Fruit fly (Drosophila melanogaster) whole organism, prepupa: Measurements from ENCODE around the gene VhaAC45RP.
A peak's percentile ranks its signal among the peaks of the same experiment; 100 is the strongest.

Source experiments
- Blimp-1 ChIP-seq: fragments of 200-800 bp; sonication (Bioruptor generic); optimal IDR thresholded peaks from 3 replicates; lab custom pipeline; 2017; ENCODE audit warnings: missing biosample characterization, missing genetic modification characterization, mild to moderate bottlenecking, moderate library complexity, missing genetic modification reagents
- CG11294 ChIP-seq: fragments of 200-800 bp; sonication (Bioruptor generic); IDR thresholded peaks from 2 replicates; pipeline ENCODE4 v1.3.6; 2022; ENCODE audit warnings: missing biosample characterization, missing genetic modification characterization
- CG31627 ChIP-seq: fragments of 200-800 bp; sonication (Bioruptor generic); optimal IDR thresholded peaks from 3 replicates; lab custom pipeline; 2016; ENCODE audit warnings: missing biosample characterization, missing genetic modification characterization
- CG6792 ChIP-seq: fragments of 200-800 bp; sonication (Bioruptor generic); optimal IDR thresholded peaks from 3 replicates; lab custom pipeline; 2016; ENCODE audit warnings: missing biosample characterization, missing genetic modification characterization
- Eip78C ChIP-seq: fragments of 200-800 bp; sonication (Bioruptor generic); peaks from one replicate; lab custom pipeline; 2016; ENCODE audit warnings: missing biosample characterization, missing genetic modification characterization
- Ets96B ChIP-seq: fragments of 200-800 bp; optimal IDR thresholded peaks from 2 replicates; lab custom pipeline; 2019; ENCODE audit warnings: missing biosample characterization, mild to moderate bottlenecking, missing genetic modification characterization, moderate library complexity
- Hr38 ChIP-seq: sonication (Bioruptor generic); optimal IDR thresholded peaks from 2 replicates; lab custom pipeline; 2016; ENCODE audit warnings: missing biosample characterization, missing genetic modification characterization
- achi ChIP-seq: fragments of 200-800 bp; sonication (Bioruptor generic); optimal IDR thresholded peaks from 3 replicates; lab custom pipeline; 2016; ENCODE audit warnings: missing biosample characterization, missing genetic modification characterization
- dac ChIP-seq: fragments of 200-800 bp; sonication (Bioruptor generic); optimal IDR thresholded peaks from 2 replicates; lab custom pipeline; 2017; ENCODE audit warnings: missing biosample characterization, mild to moderate bottlenecking, missing genetic modification characterization
- eg ChIP-seq: fragments of 200-800 bp; sonication (Bioruptor generic); IDR thresholded peaks from 3 replicates; pipeline ENCODE4 v1.3.6; 2022; ENCODE audit warnings: missing biosample characterization, missing genetic modification characterization
- esn ChIP-seq: fragments of 200-800 bp; sonication (Bioruptor generic); optimal IDR thresholded peaks from 2 replicates; lab custom pipeline; 2016; ENCODE audit warnings: missing biosample characterization, mild to moderate bottlenecking, missing genetic modification characterization, moderate library complexity
- net ChIP-seq: fragments of 200-800 bp; sonication (Bioruptor generic); optimal IDR thresholded peaks from 3 replicates; lab custom pipeline; 2016; ENCODE audit warnings: missing biosample characterization, missing genetic modification characterization
- salr ChIP-seq, 2 experiments: fragments of 200-800 bp; sonication (Bioruptor generic); optimal IDR thresholded peaks; 3 replicates each; lab custom pipeline; 2016 to 2018; ENCODE audit warnings: missing biosample characterization in 2 of 2, missing genetic modification characterization in 2 of 2, mild to moderate bottlenecking in 1 of 2

dm6 chr3R:30200091-30200698 lies 34.0 kb upstream of the VhaAC45RP start:
- TF ChIP-seq CG31627 (GFP tag; lab: Kevin White, UChicago) = no peak
- TF ChIP-seq salr (GFP tag; optimal IDR thresholded peaks at IDR 0.05; lab: Kevin White, UChicago) = no peak
- no peak for TF ChIP-seq CG11294 (GFP tag; lab: Robert Waterston, UW)
- no peak for TF ChIP-seq Blimp-1
- TF ChIP-seq net (GFP tag; lab: Kevin White, UChicago) = no peak
- no peak for TF ChIP-seq Hr38 (GFP tag; lab: Kevin White, UChicago)
- TF ChIP-seq eg = no peak
- TF ChIP-seq esn = no peak
- TF ChIP-seq CG6792 (GFP tag; lab: Kevin White, UChicago) = no peak
- peak; percentile 5 for TF ChIP-seq Eip78C
- no peak for TF ChIP-seq Ets96B (tag; lab: Kevin White, UChicago)
- no peak for TF ChIP-seq dac
- TF ChIP-seq achi = no peak
